Fruit fly (Drosophila melanogaster): Measurements from ENCODE around the gene dop.
A peak's percentile ranks its signal among the peaks of the same experiment; 100 is the strongest.

The dop gene

DNA sequence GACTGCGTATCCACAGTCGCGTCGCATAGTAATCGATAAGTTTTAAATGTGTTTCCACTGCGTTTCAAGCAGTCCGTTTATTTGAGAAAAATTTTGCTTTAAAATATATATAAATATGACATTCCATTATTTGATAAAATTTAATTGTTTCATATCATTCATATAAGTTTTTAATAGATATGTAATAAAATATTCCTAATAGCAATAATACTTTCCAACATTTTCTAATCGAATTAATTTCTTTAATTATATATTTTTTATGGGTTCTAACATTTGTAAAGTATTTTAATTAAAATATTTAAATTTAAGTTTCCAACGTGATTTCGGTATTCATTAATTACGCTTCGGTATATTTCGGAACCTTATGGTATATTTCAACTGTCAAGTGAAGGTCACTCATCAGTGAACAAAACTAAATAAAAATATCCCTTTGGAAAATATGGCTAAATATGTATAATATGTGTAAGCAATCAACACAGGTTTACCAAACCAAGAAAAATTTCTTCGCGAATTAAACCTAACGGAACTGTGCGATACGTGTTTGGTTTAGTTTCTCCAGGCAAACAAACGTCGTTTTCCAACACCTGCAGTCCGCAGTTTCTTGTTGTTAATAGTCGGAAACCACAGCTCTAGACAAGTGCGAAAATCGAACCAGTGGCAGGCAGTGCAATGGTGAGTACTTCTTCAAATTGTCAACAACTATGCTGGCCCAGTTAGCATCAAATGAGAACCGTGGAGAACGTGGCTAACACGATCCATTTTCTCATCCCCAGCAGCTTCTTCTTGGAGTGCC lies 2.6 kb upstream of the dop start, which contains the start of the genes CG7739 and SCCRO (continued):
- TF ChIP-seq fd102C (GFP tag; optimal IDR thresholded peaks at IDR 0.05), result no peak
- peak; percentile 75 for TF ChIP-seq Ptx1 (GFP tag; IDR thresholded peaks at IDR 0.05)
- no peak for TF ChIP-seq Hey (tag; optimal IDR thresholded peaks at IDR 0.05)
- TF ChIP-seq CG13123 (GFP tag; optimal IDR thresholded peaks at IDR 0.05), result no peak
- TF ChIP-seq fd3F (GFP tag; optimal IDR thresholded peaks at IDR 0.05), result peak; percentile 59
- TF ChIP-seq CG3838 (GFP tag; optimal IDR thresholded peaks at IDR 0.05), result no peak
- TF ChIP-seq HLH4C (GFP tag; IDR thresholded peaks at IDR 0.05; ENCODE audit: partially characterized antibody), result no peak; the same call in 1 of the 3 replicates
- peak; percentile 74 for TF ChIP-seq CG2678 (tag; optimal IDR thresholded peaks at IDR 0.05)
- peak; percentile 5 for TF ChIP-seq CG4820 (GFP tag; optimal IDR thresholded peaks at IDR 0.05)
- TF ChIP-seq CG3065 (GFP tag; optimal IDR thresholded peaks at IDR 0.05), result no peak
- TF ChIP-seq Hr39 (optimal IDR thresholded peaks at IDR 0.05), result no peak
- TF ChIP-seq Hr51 (GFP tag; optimal IDR thresholded peaks at IDR 0.05), result peak; percentile 43 to 67
- TF ChIP-seq CG3163 (GFP tag; optimal IDR thresholded peaks at IDR 0.05), result no peak
- peak; percentile 57 for TF ChIP-seq tap (tag; optimal IDR thresholded peaks at IDR 0.05)
- peak in 1 of 2 experiments; percentile 23 for TF ChIP-seq tll (GFP tag; optimal IDR thresholded peaks at IDR 0.05)
- no peak for TF ChIP-seq kni (GFP tag; optimal IDR thresholded peaks at IDR 0.05)
- peak; percentile 76; the same call in 1 of the 2 replicates for TF ChIP-seq CG14014 (GFP tag; IDR thresholded peaks at IDR 0.05)
- no peak for TF ChIP-seq CG2875 (GFP tag; optimal IDR thresholded peaks at IDR 0.05)
- TF ChIP-seq CG11723 (GFP tag; optimal IDR thresholded peaks at IDR 0.05), result no peak
- TF ChIP-seq hkb (optimal IDR thresholded peaks at IDR 0.05), result no peak
- TF ChIP-seq hkb (GFP tag; IDR thresholded peaks at IDR 0.05), result no peak
- TF ChIP-seq B-H2 (GFP tag; optimal IDR thresholded peaks at IDR 0.05), result peak; percentile 49
- peak; percentile 75 for TF ChIP-seq CG11695 (GFP tag; IDR thresholded peaks at IDR 0.05)
- TF ChIP-seq CG2202 (tag; optimal IDR thresholded peaks at IDR 0.05), result no peak
- peak; percentile 20 for TF ChIP-seq HmgZ (tag; optimal IDR thresholded peaks at IDR 0.05)
- TF ChIP-seq CG4328 (GFP tag; optimal IDR thresholded peaks at IDR 0.05), result peak; percentile 0
- TF ChIP-seq gro (GFP tag; optimal IDR thresholded peaks at IDR 0.05), result peak; percentile 2
- TF ChIP-seq psq (GFP tag; optimal IDR thresholded peaks at IDR 0.05), result peak; percentile 50
- TF ChIP-seq insv (GFP tag; optimal IDR thresholded peaks at IDR 0.05), result no peak
- TF ChIP-seq CG9876 (GFP tag; optimal IDR thresholded peaks at IDR 0.05), result no peak
- peak; percentile 70 for TF ChIP-seq CG18262 (tag; optimal IDR thresholded peaks at IDR 0.05)
- TF ChIP-seq Antp (GFP tag; optimal IDR thresholded peaks at IDR 0.05), result peak; percentile 26
- peak; percentile 1 for TF ChIP-seq CG12104 (GFP tag; optimal IDR thresholded peaks at IDR 0.05)
- TF ChIP-seq mld (GFP tag; IDR thresholded peaks at IDR 0.05; ENCODE audit: partially characterized antibody), result no peak
- no peak for TF ChIP-seq da (GFP tag; optimal IDR thresholded peaks at IDR 0.05)
- peak; percentile 53; the same call in 1 of the 2 replicates for TF ChIP-seq CG8765 (GFP tag; IDR thresholded peaks at IDR 0.05)
- peak; percentile 77 for TF ChIP-seq HLH3B (GFP tag; IDR thresholded peaks at IDR 0.05)
- TF ChIP-seq Bdp1 (GFP tag; optimal IDR thresholded peaks at IDR 0.05), result peak; percentile 35
- TF ChIP-seq bbx (GFP tag; IDR thresholded peaks at IDR 0.05; ENCODE audit: partially characterized antibody), result peak; percentile 50; the same call in 1 of the 2 replicates
- no peak for TF ChIP-seq pita (GFP tag; optimal IDR thresholded peaks at IDR 0.05)
- TF ChIP-seq CG13894 (tag; optimal IDR thresholded peaks at IDR 0.05), result no peak
- peak; percentile 73 for TF ChIP-seq CG6689 (GFP tag; IDR thresholded peaks at IDR 0.05)
- TF ChIP-seq CG34422 (GFP tag; IDR thresholded peaks at IDR 0.05), result peak; percentile 72; the same call in 2 of the 3 replicates
- TF ChIP-seq Hr3 (GFP tag; optimal IDR thresholded peaks at IDR 0.05), result peak; percentile 48
- TF ChIP-seq CG8478 (optimal IDR thresholded peaks at IDR 0.05), result no peak
- no peak for TF ChIP-seq H15 (GFP tag; IDR thresholded peaks at IDR 0.05)
- no peak for TF ChIP-seq CG18011 (GFP tag; optimal IDR thresholded peaks at IDR 0.05)
- TF ChIP-seq so (GFP tag; IDR thresholded peaks at IDR 0.05), result no peak
- TF ChIP-seq row (GFP tag; IDR thresholded peaks at IDR 0.05), result peak; percentile 66
- TF ChIP-seq Dip3 (GFP tag; optimal IDR thresholded peaks at IDR 0.05), result peak; percentile 30

Measured in whole organism, embryonic.